Worm (Caenorhabditis elegans) whole organism, L4/young adult: ENCODE measurements around the gene C13F10.7.

ENCODE experiments used
- W03F9.2 ChIP-seq: fragments of 150-350 bp; optimal IDR thresholded peaks from 2 replicates; lab custom pipeline; 2014; ENCODE audit warnings: missing biosample characterization, missing genetic modification characterization
- dao-5 ChIP-seq: sonication (generic microtip); optimal IDR thresholded peaks from 2 replicates; lab custom pipeline; 2016; ENCODE audit warnings: missing genotype, missing genetic modification characterization, moderate library complexity, missing compliant biosample characterization
- him-1 ChIP-seq: sonication (generic microtip); optimal IDR thresholded peaks from 2 replicates; lab custom pipeline; 2016; ENCODE audit warnings: missing genotype, missing genetic modification reagents, missing genetic modification characterization, missing compliant biosample characterization

Gene C13F10.7

DNA sequence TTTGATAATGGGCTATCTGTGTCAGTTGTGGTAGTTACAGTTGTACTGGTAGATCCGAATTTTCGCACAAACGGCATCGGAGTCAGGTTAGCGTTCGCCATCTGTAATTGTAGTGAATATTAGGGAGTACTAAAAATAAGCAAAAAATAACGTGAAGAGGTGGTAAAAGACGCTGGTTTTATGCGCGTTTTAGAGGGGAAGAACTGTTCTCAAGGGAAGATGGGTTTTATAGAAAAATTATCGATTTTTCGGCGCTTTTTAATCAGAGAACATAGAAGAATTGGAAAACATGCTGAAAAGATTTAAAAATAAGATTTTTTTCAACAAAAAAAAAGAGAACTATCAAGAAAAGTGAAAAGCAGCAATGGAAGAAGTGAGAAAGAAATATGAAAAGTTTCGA, at the start of gene C13F10.7:
Gene C13F10.7 (minus strand): TSS at position 101 of the 400 bp plus-strand sequence.
- TF ChIP-seq dao-5 (tag; lab: Kevin White, UChicago), result no peak
- no peak for TF ChIP-seq him-1 (tag; lab: Kevin White, UChicago)

DNA sequence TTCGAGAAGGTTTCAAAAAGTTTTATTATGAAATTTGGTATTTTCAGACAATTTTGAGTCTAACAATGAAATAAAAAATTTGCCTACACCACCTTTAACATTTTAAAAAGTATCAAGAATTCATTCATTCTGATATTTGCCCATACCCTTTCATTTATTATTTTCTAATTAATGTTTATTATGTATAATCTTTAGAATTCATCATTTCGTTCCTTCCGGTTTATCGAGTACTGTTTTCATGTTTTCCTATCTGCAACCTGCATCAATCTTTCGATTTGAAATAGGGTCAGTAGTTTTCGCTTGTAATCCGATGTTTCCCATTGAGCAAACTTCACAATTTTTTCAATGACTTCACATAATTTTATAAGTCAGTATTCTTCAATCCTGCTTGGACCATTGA, 46.3 kb upstream of the C13F10.7 start, which contains the start of gene C13A2.6:
Gene C13A2.6 (plus strand): TSS at position 301 of the 400 bp plus-strand sequence.
- no peak for TF ChIP-seq him-1 (tag; lab: Kevin White, UChicago)
- TF ChIP-seq dao-5 (tag; lab: Kevin White, UChicago), result no peak
- no peak for TF ChIP-seq W03F9.2

DNA sequence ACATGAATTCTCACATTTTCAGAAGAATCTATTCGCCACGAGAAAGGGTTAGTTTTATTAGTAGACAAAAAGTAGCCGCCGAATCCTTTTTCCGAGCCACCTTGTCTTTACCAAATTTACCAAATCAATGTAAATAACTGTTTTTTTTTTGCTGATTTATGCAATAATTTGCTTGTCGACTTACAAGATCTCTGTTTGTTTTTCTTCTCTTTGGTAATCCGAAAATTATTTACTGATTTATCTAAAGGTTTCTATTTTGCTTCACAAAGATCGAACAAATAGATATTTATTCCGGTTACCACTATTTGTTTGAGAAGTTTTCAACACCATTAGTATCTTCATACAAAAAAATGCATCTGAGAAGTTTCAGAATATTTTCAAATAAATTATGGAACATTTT, 43.0 kb upstream of the C13F10.7 start, which contains the start of gene C13A2.7:
Gene C13A2.7 (plus strand): TSS at position 301 of the 400 bp plus-strand sequence.
- TF ChIP-seq him-1 (tag; lab: Kevin White, UChicago) (no peak), W03F9.2 (no peak), dao-5 (tag; lab: Kevin White, UChicago) (no peak)

DNA sequence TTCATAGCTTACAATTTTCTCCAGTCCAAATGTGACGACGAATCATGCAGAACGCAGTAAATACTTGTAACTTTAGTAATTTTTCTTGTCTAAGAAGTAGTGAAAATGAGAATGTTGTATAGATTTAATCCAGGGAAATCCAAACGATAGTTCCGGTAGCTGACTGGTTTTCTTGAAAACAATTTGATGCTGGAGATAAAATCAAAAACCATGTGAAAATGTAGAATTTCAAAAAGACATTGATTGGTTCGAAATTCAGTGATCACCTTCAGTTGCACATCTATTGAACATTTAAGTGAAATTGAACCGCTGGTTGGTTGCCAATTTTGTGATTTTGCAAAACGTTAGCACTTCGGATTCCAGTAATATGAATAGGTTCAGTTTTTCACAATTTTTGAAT, 41.0 kb upstream of the C13F10.7 start, which contains the start of gene C13A2.9:
Gene C13A2.9 (minus strand): TSS at position 101 of the 400 bp plus-strand sequence.
- TF ChIP-seq W03F9.2, result no peak
- no peak for TF ChIP-seq him-1 (tag; lab: Kevin White, UChicago)
- no peak for TF ChIP-seq dao-5 (tag; lab: Kevin White, UChicago)

DNA sequence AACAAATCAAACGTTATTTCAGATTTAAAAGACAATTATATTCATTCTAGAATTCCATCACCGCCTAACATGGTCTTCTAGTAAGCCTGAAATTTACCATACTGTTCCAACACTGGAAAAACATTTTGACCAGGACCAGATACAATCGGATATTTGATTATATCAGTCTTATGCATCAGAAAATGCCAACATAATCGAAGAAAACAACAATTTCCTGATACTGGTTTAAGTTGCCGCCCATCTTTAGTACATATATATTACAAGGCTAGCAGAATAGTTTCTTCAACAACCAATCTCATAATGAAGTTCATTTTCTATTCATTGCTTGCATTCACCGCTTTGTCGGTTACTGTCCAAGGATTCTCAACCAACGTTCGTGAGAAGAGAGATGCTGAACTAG, 35.9 kb upstream of the C13F10.7 start, which contains the start of gene C13A2.12:
Gene C13A2.12 (plus strand): TSS at position 301 of the 400 bp plus-strand sequence.
- TF ChIP-seq W03F9.2 (no peak), him-1 (tag; lab: Kevin White, UChicago) (no peak), dao-5 (tag; lab: Kevin White, UChicago) (no peak)

DNA sequence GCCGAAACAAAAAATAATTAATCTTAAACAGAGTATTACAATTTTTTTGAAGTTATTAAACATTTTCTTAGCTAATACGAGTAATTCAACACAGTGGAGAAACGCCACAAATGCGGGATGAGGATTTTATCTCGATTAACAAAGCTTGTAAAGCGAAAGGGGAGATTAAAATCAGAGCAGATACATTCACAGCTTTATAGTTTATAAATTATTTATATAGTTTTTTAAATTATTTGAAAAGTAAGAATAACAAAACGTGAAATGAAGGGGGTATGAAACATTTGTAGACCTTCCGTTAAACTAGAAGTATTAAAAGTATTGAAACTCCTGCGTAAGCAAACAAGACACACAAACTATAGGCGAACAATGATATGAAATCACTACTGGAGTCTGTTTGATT, 32.0 kb upstream of the C13F10.7 start, which contains the start of gene C05C8.8:
Gene C05C8.8 (minus strand): TSS at position 101 of the 400 bp plus-strand sequence.
- TF ChIP-seq W03F9.2 (no peak), him-1 (tag; lab: Kevin White, UChicago) (no peak), dao-5 (tag; lab: Kevin White, UChicago) (no peak)

DNA sequence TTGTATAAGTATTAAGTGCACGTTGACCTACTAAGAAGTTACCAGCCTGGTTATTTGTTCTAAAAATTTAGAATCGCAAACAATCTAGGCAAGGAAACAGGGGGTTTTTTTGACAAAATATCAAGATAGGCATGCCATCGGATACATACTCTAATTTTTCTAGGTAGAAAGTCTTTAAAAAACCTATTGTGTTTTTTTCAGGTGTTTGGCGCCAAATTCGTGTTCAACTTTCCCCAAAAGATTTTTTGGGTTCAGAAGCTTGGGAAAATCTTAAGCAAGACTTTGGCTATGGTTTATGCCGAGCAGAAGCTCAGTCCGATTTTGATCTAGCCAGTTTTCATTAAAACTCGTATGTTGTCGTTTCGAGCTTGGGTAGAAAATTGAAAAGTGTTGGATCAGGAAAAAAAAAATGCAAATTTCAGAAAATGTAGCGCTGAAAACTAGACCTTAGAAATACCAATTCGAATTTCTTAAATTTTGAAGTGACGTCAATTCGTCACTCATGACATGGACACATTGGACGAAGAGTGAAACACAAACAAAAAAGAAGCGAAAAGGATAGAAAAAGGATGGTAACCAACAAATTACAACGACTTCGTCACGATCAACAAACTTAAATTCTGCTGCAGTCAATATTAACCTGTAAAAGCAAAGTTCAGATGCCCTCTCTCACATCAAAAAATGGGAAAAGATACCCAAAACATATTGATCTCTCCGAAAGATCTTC, 25.3 kb upstream of the C13F10.7 start:
- TF ChIP-seq W03F9.2, result no peak
- TF ChIP-seq dao-5 (tag; lab: Kevin White, UChicago), result no peak
- no peak for TF ChIP-seq him-1 (tag; lab: Kevin White, UChicago)

DNA sequence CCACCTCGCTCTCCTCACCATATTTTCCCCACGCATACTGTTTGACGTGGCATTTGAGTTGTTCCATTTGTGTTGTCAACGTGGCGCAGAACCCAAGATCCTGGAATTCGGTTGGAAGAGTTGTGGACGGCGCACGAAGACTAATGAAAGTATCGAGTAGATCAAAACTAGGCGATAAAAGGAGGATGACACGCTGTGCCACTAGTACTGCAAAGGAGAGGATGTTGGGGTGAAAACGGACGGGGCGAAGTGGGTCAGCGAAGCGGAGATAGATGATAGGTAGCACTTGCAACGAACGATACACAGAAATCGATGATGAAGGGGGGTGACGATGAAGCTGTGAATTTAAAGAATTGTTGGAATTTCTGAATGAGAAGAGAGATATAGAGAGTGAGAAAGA, 23.9 kb upstream of the C13F10.7 start, which contains the start of gene C05C8.7:
Gene C05C8.7 (minus strand): TSS at position 100 of the 400 bp plus-strand sequence.
- TF ChIP-seq W03F9.2 (no peak), dao-5 (tag; lab: Kevin White, UChicago) (no peak), him-1 (tag; lab: Kevin White, UChicago) (no peak)

DNA sequence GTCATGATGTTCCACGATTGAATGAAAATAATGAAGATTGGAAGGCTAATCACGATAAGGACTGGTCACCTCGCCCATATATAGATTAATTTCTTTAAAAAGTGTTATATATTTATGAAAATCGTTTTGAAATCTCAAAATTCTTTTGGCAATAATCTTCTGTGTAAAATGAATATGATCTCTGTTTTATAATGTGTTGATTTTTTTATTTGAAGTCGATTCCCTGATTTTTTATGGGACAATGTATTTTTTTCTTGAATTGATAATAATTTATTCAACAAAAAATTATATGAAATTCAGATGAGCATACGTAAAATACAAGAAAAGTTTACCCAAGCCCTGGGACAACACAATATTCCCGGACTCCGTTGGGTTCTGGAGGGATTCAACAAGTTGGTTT, 16.4 kb upstream of the C13F10.7 start, which contains the start of gene C05C8.1:
Gene C05C8.1 (plus strand): TSS at position 301 of the 400 bp plus-strand sequence.
- TF ChIP-seq dao-5 (tag; lab: Kevin White, UChicago) (no peak), W03F9.2 (no peak), him-1 (tag; lab: Kevin White, UChicago) (no peak)

DNA sequence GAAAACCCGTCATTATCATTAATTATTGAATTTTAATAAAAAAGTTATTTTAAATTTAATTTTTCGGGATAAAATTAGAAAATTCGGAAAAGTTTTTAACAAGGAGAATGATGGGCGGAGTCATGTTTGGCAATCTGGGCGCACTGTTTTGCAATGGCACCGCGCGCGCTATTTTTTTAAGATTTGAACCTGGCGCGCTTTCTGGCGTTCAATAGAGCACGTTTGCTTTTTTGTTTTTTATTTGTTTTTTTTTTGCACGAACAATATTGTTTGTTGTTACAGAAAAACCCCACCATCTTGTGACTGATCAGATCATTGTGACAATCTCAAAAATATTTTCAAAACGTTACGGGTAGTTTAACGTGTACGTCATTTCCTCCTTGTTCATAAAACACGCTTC, 14.1 kb upstream of the C13F10.7 start, which contains the start of gene hyls-1:
Gene hyls-1 (plus strand): TSS at position 249 of the 400 bp plus-strand sequence.
- peak; percentile 88 for TF ChIP-seq W03F9.2
- TF ChIP-seq dao-5 (tag; lab: Kevin White, UChicago), result no peak
- TF ChIP-seq him-1 (tag; lab: Kevin White, UChicago), result no peak

DNA sequence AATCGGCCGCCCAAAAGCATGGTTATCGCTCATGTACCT, 13.9 kb upstream of the C13F10.7 start, which contains the start of gene hpo-9:
Gene hpo-9 (minus strand): TSS at position 37 of the 39 bp plus-strand sequence.
- TF ChIP-seq dao-5 (tag; lab: Kevin White, UChicago), result no peak
- TF ChIP-seq W03F9.2, result no peak
- TF ChIP-seq him-1 (tag; lab: Kevin White, UChicago), result no peak

DNA sequence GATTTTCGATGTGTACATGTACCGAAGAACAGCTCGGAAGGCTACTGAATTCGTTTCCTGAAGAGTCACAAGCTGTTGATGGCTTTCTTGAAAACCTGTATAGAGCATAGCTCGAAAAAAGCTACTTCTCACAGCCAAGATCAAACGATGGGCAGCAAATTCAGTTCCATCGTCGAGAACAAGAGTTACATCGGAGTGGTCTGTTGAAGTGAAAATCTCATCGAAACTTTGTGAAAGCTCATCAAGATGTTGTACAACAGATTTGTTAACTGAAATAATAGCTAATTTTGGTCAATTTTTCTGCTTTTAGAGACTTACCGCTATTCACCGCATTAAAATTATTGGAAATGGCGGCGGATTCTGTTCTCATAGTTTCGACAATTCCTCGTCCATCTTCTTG, 13.6 kb upstream of the C13F10.7 start:
- TF ChIP-seq him-1 (tag; lab: Kevin White, UChicago) (no peak), dao-5 (tag; lab: Kevin White, UChicago) (no peak)

DNA sequence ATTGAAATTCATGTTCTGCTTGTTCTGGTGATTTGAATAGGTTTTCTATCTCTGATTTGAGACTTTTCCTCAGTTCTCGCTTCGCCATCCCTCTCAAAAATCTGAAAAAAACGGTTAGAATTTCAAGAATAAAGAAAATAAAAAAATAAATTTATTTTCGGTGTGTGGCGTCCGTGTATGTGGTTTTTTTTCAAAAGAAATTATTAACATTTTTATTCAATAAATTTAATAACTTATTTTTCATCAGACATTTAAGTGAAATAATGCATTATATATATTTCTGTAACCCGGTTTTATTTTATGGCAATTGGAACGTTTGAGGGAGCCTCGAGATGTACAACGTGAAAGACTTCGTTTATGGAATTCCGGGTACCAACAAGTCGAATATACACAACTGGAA, 11.7 kb upstream of the C13F10.7 start, which contains the start of gene C05C8.5:
Gene C05C8.5 (minus strand): TSS at position 101 of the 400 bp plus-strand sequence.
- TF ChIP-seq W03F9.2, result no peak
- TF ChIP-seq dao-5 (tag; lab: Kevin White, UChicago), result no peak
- no peak for TF ChIP-seq him-1 (tag; lab: Kevin White, UChicago)

DNA sequence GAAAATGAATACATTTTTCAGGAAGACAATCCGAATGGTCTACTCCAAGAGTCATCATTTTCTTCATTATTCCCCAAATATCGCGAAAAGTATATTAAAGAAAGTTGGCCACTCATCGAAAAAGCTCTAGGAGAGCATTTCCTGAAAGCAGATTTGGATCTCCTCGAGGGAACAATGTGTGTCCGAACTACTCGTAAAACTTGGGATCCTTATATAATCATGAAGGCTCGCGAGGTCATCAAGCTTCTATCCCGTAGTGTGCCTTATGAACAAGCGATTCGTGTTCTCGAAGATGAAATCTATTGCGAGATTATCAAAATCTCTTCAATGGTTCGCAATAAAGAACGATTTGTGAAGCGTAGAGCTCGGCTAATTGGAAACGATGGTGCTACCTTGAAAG, 8.5 kb upstream of the C13F10.7 start:
- no peak for TF ChIP-seq W03F9.2
- no peak for TF ChIP-seq dao-5 (tag; lab: Kevin White, UChicago)
- TF ChIP-seq him-1 (tag; lab: Kevin White, UChicago), result no peak

DNA sequence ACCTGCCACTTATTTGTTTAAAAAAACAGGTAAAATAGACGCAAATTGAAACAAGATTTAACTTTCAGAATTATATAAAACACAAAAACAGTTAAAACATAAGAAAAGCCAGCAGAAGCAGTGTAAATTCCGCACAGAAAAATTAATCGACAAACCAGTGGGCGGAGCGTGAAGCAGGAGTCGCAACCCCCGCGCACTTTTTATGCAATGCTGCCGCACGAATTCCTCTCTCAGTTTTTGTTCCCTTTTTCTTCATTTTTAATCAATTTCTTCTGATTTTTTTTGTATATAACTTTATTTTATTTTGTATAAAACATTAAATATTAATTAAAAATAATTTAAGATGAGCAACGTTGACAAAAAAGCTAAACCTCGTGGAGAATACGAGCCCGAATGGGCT, 7.8 kb upstream of the C13F10.7 start, which contains the start of the genes gei-6 and krr-1:
Gene gei-6 (minus strand): TSS at position 2 of the 400 bp plus-strand sequence.
Gene krr-1 (plus strand): TSS at position 344 of the 400 bp plus-strand sequence.
- TF ChIP-seq W03F9.2 (peak; percentile 33), dao-5 (tag; lab: Kevin White, UChicago) (no peak), him-1 (tag; lab: Kevin White, UChicago) (no peak)
